Worm (Caenorhabditis elegans) whole organism, L1 larva: Measurements from ENCODE around the gene F47F2.3.

Experiments used
- ceh-82 ChIP-seq, 3 experiments: fragments of 150-350 bp in 1 of 3; sonication (generic microtip) in 2 of 3; optimal IDR thresholded peaks; 2 replicates each; lab custom pipeline; 2014 to 2017; ENCODE audit warnings: missing biosample characterization in 3 of 3, missing genetic modification characterization in 3 of 3
- fkh-10 ChIP-seq: sonication (generic microtip); optimal IDR thresholded peaks from 2 replicates; lab custom pipeline; 2017; ENCODE audit warnings: missing biosample characterization, missing genetic modification reagents, missing genetic modification characterization
- nhr-11 ChIP-seq: fragments of 150-350 bp; optimal IDR thresholded peaks from 2 replicates; lab custom pipeline; 2014; ENCODE audit warnings: missing biosample characterization, missing genetic modification characterization
- nhr-19 ChIP-seq: fragments of 200-800 bp; sonication (Bioruptor generic); conservative IDR thresholded peaks from 2 replicates; pipeline ENCODE4 v1.3.6; 2022; ENCODE audit warnings: missing genetic modification characterization, missing compliant biosample characterization
- nhr-237 ChIP-seq: fragments of 150-350 bp; optimal IDR thresholded peaks from 2 replicates; lab custom pipeline; 2014; ENCODE audit warnings: missing biosample characterization, missing genetic modification characterization
- pqm-1 ChIP-seq: sonication (generic microtip); optimal IDR thresholded peaks from 3 replicates; lab custom pipeline; 2017; ENCODE audit warnings: missing biosample characterization, missing genetic modification characterization
- unc-30 ChIP-seq: sonication (generic microtip); optimal IDR thresholded peaks from 2 replicates; lab custom pipeline; 2017; ENCODE audit warnings: missing biosample characterization, missing genetic modification characterization
- unc-62 ChIP-seq: fragments of 150-350 bp; optimal IDR thresholded peaks from 2 replicates; lab custom pipeline; 2014; ENCODE audit warnings: missing biosample characterization, missing genetic modification reagents, missing genetic modification characterization

- TF ChIP-seq fkh-10 (GFP tag; lab: Kevin White, UChicago) (no peak), nhr-237 (tag; lab: Kevin White, UChicago) (no peak), pqm-1 (tag; lab: Kevin White, UChicago) (no peak), nhr-11 (no peak), unc-62 (GFP tag; lab: Kevin White, UChicago) (no peak), ceh-82 (tag; optimal IDR thresholded peaks at IDR 0.05; lab: Kevin White, UChicago) (no peak), nhr-19 (no peak), unc-30 (tag; lab: Kevin White, UChicago) (no peak)
Measured at ce11 chrX:3855717-3856116, 39.8 kb downstream of the F47F2.3 start.
